Worm (Caenorhabditis elegans): ENCODE measurements around the gene lov-1.

DNA sequence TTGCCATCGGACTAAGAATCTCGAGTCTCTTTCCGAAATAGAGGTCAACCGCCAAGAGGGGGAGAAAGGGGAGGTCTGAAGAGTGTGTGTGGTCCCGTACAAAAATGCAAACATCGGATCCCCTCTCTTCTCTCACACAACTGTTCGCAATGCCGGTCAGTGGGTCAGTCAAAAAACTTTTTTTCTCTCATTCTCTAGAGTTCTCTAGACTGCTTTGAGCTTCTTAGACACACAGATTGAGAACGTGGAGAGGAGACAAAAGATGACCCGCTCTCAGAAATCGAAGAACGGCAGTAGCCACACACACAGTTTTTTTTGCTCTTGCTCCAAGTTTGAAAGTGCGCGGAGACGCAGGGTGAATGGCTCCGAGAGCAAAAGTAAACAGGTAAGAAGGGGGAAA, 45.8 kb downstream of the lov-1 start:
- TF ChIP-seq med-1 (GFP tag; optimal IDR thresholded peaks at IDR 0.05; ENCODE audit: insufficient read depth) (no peak), ztf-29 (GFP tag; IDR thresholded peaks at IDR 0.05) (no peak), ztf-23 (GFP tag; IDR thresholded peaks at IDR 0.05) (no peak), tab-1 (GFP tag; IDR thresholded peaks at IDR 0.05) (no peak)

Data from whole organism, midembryonic.